Worm (Caenorhabditis elegans): ENCODE data around the gene Y45F3A.5.

The Y45F3A.5 gene

ce11 chrIII:10552929-10553328 lies 33.2 kb downstream of the Y45F3A.5 start, which contains the start of gene T21C12.8:
Gene T21C12.8, minus strand, starts transcription at chrIII:10553029.
- TF ChIP-seq unc-62 (GFP tag; optimal IDR thresholded peaks at IDR 0.05): no peak

- no peak for TF ChIP-seq unc-62 (GFP tag; optimal IDR thresholded peaks at IDR 0.05)
These were observed 47.4 kb downstream of the Y45F3A.5 start, which contains the start of gene nlp-68 for ce11 chrIII:10538757-10539213. Gene nlp-68, minus strand, starts transcription at chrIII:10539163.

ce11 chrIII:10537558-10537957 lies 48.6 kb downstream of the Y45F3A.5 start:
- TF ChIP-seq unc-62 (GFP tag; optimal IDR thresholded peaks at IDR 0.05): no peak

ce11 chrIII:10537003-10537402 lies 49.1 kb downstream of the Y45F3A.5 start:
- TF ChIP-seq unc-62 (GFP tag; optimal IDR thresholded peaks at IDR 0.05): no peak

- no peak for TF ChIP-seq unc-62 (GFP tag; optimal IDR thresholded peaks at IDR 0.05)
These were observed 49.9 kb downstream of the Y45F3A.5 start for ce11 chrIII:10536087-10536723.

All from whole organism, dauer.